Worm (Caenorhabditis elegans): Measurements from ENCODE around the gene K11G12.6.

- peak; percentile 62 for TF ChIP-seq ZK185.1 (tag; optimal IDR thresholded peaks at IDR 0.05; ENCODE audit: poor library complexity, severe bottlenecking)
- no peak for TF ChIP-seq hmg-20 (GFP tag; IDR thresholded peaks at IDR 0.05)
- no peak for TF ChIP-seq sea-2 (GFP tag; IDR thresholded peaks at IDR 0.05)
- no peak for TF ChIP-seq nhr-120 (GFP tag; IDR thresholded peaks at IDR 0.05)
- TF ChIP-seq pha-4 (tag; optimal IDR thresholded peaks at IDR 0.05): no peak
- peak; percentile 63 for TF ChIP-seq K12H6.12 (tag; optimal IDR thresholded peaks at IDR 0.05)
- TF ChIP-seq ama-1 (optimal IDR thresholded peaks at IDR 0.05): peak; percentile 11
- TF ChIP-seq ama-1 (GFP tag; optimal IDR thresholded peaks at IDR 0.05): no peak
- TF ChIP-seq lsy-27 (tag; optimal IDR thresholded peaks at IDR 0.05; ENCODE audit: borderline replicate concordance, insufficient read depth): no peak
- no peak for TF ChIP-seq nhr-179 (tag; optimal IDR thresholded peaks at IDR 0.05)
- TF ChIP-seq ztf-18 (tag; optimal IDR thresholded peaks at IDR 0.05): no peak
These were observed 8.0 kb upstream of the K11G12.6 start for ce11 chrX:6737329-6738008.
